Worm (Caenorhabditis elegans) whole organism, young adult: Measurements from ENCODE around the gene clec-19.

Experiments
- C06A6.2 ChIP-seq: fragments of 200-800 bp; sonication (Bioruptor generic); conservative IDR thresholded peaks from 2 replicates; pipeline ENCODE4 v1.3.6; 2022; ENCODE audit warnings: missing genetic modification characterization, missing compliant biosample characterization
- K12H6.12 ChIP-seq: fragments of 200-800 bp; sonication (Bioruptor generic); optimal IDR thresholded peaks from 2 replicates; lab custom pipeline; 2018; ENCODE audit warnings: mild to moderate bottlenecking, missing genetic modification characterization, missing compliant biosample characterization
- ama-1 ChIP-seq, 3 experiments: fragments of 150-350 bp in 1 of 3; sonication (generic microtip) in 2 of 3; optimal IDR thresholded peaks; 2 replicates each; lab custom pipeline; 2014 to 2018; ENCODE audit warnings: missing biosample characterization in 2 of 3, missing genetic modification characterization in 2 of 3, missing genetic modification reagents in 2 of 3
- atf-7 ChIP-seq: sonication (generic microtip); optimal IDR thresholded peaks from 2 replicates; lab custom pipeline; 2017; ENCODE audit warnings: mild to moderate bottlenecking, missing genetic modification characterization, missing compliant biosample characterization
- attf-6 ChIP-seq: fragments of 200-800 bp; sonication (Bioruptor generic); IDR thresholded peaks from 2 replicates; pipeline ENCODE4 v1.3.6; 2022; ENCODE audit warnings: missing genetic modification reagents, missing genetic modification characterization, missing compliant biosample characterization
- dpl-1 ChIP-seq: fragments of 150-350 bp; optimal IDR thresholded peaks from 2 replicates; lab custom pipeline; 2014; ENCODE audit warnings: missing biosample characterization, missing genetic modification reagents, missing genetic modification characterization
- mel-28 ChIP-seq: sonication (generic microtip); optimal IDR thresholded peaks from 2 replicates; lab custom pipeline; 2016; ENCODE audit warnings: borderline replicate concordance, mild to moderate bottlenecking, missing genetic modification characterization, missing compliant biosample characterization

DNA sequence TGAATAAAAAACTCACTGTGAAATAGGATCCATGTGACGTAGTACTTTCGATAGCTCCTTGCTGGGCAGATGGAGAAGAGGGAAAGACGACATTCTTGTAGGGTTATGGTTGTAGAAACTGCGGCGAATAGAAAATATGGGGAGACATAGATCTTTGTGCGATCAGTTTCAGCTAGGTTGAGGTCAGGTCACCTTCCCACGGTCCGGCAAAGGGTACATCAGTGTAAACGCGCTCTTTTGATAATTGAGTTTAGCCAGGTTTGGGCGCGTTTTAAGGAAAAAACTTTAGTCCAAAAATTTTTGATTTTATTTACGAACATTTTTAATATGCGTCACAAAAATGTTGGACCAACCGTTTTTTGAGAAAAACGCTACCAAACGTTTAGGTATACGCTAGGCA, 11.8 kb downstream of the clec-19 start, which contains the start of gene F36H5.17:
- no peak for TF ChIP-seq attf-6 (GFP tag; lab: Robert Waterston, UW)
- TF ChIP-seq atf-7 (tag; lab: Kevin White, UChicago), result no peak
- TF ChIP-seq mel-28 (tag; lab: Kevin White, UChicago), result no peak
- TF ChIP-seq ama-1 (optimal IDR thresholded peaks at IDR 0.05; lab: Kevin White, UChicago), result no peak
- no peak for TF ChIP-seq ama-1 (GFP tag; optimal IDR thresholded peaks at IDR 0.05; lab: Kevin White, UChicago)
- no peak for TF ChIP-seq dpl-1
- TF ChIP-seq K12H6.12, result no peak
- no peak for TF ChIP-seq C06A6.2 (GFP tag; lab: Robert Waterston, UW)
